Fruit fly (Drosophila melanogaster) whole organism, embryonic: Measurements from ENCODE around the gene ppk7.
A peak's percentile ranks its signal among the peaks of the same experiment; 100 is the strongest.

Experiments
- BEAF-32 ChIP-seq: fragments of 200-800 bp; sonication (Bioruptor generic); optimal IDR thresholded peaks from 3 replicates; lab custom pipeline; 2017; ENCODE audit warnings: missing biosample characterization, missing genetic modification characterization, mild to moderate bottlenecking, moderate library complexity, missing genetic modification reagents
- CG1024 ChIP-seq: fragments of 200-800 bp; sonication (Bioruptor generic); IDR thresholded peaks from 2 replicates; pipeline ENCODE4 v1.3.6; 2022; ENCODE audit warnings: missing biosample characterization, missing genetic modification characterization
- CG10274 ChIP-seq: fragments of 200-800 bp; sonication (Bioruptor generic); optimal IDR thresholded peaks from 3 replicates; lab custom pipeline; 2017; ENCODE audit warnings: missing biosample characterization, mild to moderate bottlenecking, missing genetic modification characterization
- CG11723 ChIP-seq: fragments of 200-800 bp; sonication (Bioruptor generic); optimal IDR thresholded peaks from 2 replicates; lab custom pipeline; 2017; ENCODE audit warnings: missing biosample characterization, mild to moderate bottlenecking, missing genetic modification characterization
- CG12155 ChIP-seq: fragments of 200-800 bp; sonication (Bioruptor generic); optimal IDR thresholded peaks from 3 replicates; lab custom pipeline; 2016; ENCODE audit warnings: missing biosample characterization, missing genetic modification characterization
- CG12299 ChIP-seq: fragments of 200-800 bp; sonication (Bioruptor generic); optimal IDR thresholded peaks from 2 replicates; lab custom pipeline; 2018; ENCODE audit warnings: missing biosample characterization, mild to moderate bottlenecking, missing genetic modification characterization
- CG12769 ChIP-seq: fragments of 200-800 bp; sonication (Bioruptor generic); optimal IDR thresholded peaks from 2 replicates; lab custom pipeline; 2019; ENCODE audit warnings: missing biosample characterization, mild to moderate bottlenecking, missing genetic modification characterization, moderate library complexity
- CG15601 ChIP-seq: fragments of 200-800 bp; sonication (Bioruptor generic); optimal IDR thresholded peaks from 3 replicates; lab custom pipeline; 2019; ENCODE audit warnings: missing biosample characterization, mild to moderate bottlenecking, missing genetic modification characterization, moderate library complexity
- CG1602 ChIP-seq: fragments of 200-800 bp; sonication (Bioruptor generic); optimal IDR thresholded peaks from 3 replicates; lab custom pipeline; 2016; ENCODE audit warnings: missing biosample characterization, missing genetic modification characterization
- CG17186 ChIP-seq: fragments of 200-800 bp; sonication (Bioruptor generic); optimal IDR thresholded peaks from 3 replicates; lab custom pipeline; 2017; ENCODE audit warnings: missing biosample characterization, missing genetic modification reagents, missing genetic modification characterization
- CG17829 ChIP-seq: fragments of 200-800 bp; optimal IDR thresholded peaks from 2 replicates; lab custom pipeline; 2019; ENCODE audit warnings: missing biosample characterization, mild to moderate bottlenecking, missing genetic modification characterization, moderate library complexity
- CG2875 ChIP-seq: fragments of 200-800 bp; sonication (Bioruptor generic); optimal IDR thresholded peaks from 2 replicates; lab custom pipeline; 2017; ENCODE audit warnings: missing biosample characterization, mild to moderate bottlenecking, missing genetic modification characterization, missing genetic modification reagents
- CG31224 ChIP-seq: fragments of 200-800 bp; sonication (Bioruptor generic); IDR thresholded peaks from 2 replicates; pipeline ENCODE4 v1.3.6; 2022; ENCODE audit warnings: missing biosample characterization, missing genetic modification characterization
- CG32767 ChIP-seq: fragments of 200-800 bp; sonication (Bioruptor generic); IDR thresholded peaks from 2 replicates; pipeline ENCODE4 v1.3.6; 2022; ENCODE audit warnings: missing biosample characterization, missing genetic modification characterization
- CG34376 ChIP-seq: fragments of 200-800 bp; sonication (Bioruptor generic); optimal IDR thresholded peaks from 2 replicates; lab custom pipeline; 2018; ENCODE audit warnings: missing biosample characterization, mild to moderate bottlenecking, missing genetic modification characterization
- CG3838 ChIP-seq: fragments of 200-800 bp; sonication (Bioruptor generic); optimal IDR thresholded peaks from 3 replicates; lab custom pipeline; 2016; ENCODE audit warnings: missing biosample characterization, missing genetic modification characterization
- CG4730 ChIP-seq: fragments of 200-800 bp; sonication (Bioruptor generic); IDR thresholded peaks from 2 replicates; pipeline ENCODE4 v1.3.6; 2022; ENCODE audit warnings: missing biosample characterization, missing genetic modification characterization
- CG4820 ChIP-seq: fragments of 200-800 bp; sonication (Bioruptor generic); optimal IDR thresholded peaks from 3 replicates; lab custom pipeline; 2016; ENCODE audit warnings: missing biosample characterization, missing genetic modification characterization
- CG5245 ChIP-seq: fragments of 200-800 bp; sonication (Bioruptor generic); optimal IDR thresholded peaks from 3 replicates; lab custom pipeline; 2016; ENCODE audit warnings: missing biosample characterization, missing genetic modification characterization
- CG6654 ChIP-seq: fragments of 200-800 bp; sonication (Bioruptor generic); optimal IDR thresholded peaks from 2 replicates; lab custom pipeline; 2017; ENCODE audit warnings: missing biosample characterization, mild to moderate bottlenecking, missing genetic modification characterization
- CG7357 ChIP-seq: fragments of 200-800 bp; sonication (Bioruptor generic); IDR thresholded peaks from 3 replicates; pipeline ENCODE4 v1.3.6; 2022; ENCODE audit warnings: missing biosample characterization, missing genetic modification characterization
- CG7839 ChIP-seq: fragments of 200-800 bp; sonication (Bioruptor generic); optimal IDR thresholded peaks from 3 replicates; lab custom pipeline; 2018; ENCODE audit warnings: missing biosample characterization, mild to moderate bottlenecking, missing genetic modification characterization, moderate library complexity
- CG8281 ChIP-seq: fragments of 200-800 bp; sonication (Bioruptor generic); optimal IDR thresholded peaks from 2 replicates; lab custom pipeline; 2018; ENCODE audit warnings: missing biosample characterization, mild to moderate bottlenecking, missing genetic modification characterization, moderate library complexity
- CG8924 ChIP-seq: fragments of 200-800 bp; optimal IDR thresholded peaks from 3 replicates; lab custom pipeline; 2019; ENCODE audit warnings: missing biosample characterization, mild to moderate bottlenecking, missing genetic modification characterization, moderate library complexity
- Dek ChIP-seq: fragments of 200-800 bp; sonication (Bioruptor generic); optimal IDR thresholded peaks from 3 replicates; lab custom pipeline; 2019; ENCODE audit warnings: missing biosample characterization, mild to moderate bottlenecking, missing genetic modification characterization, moderate library complexity
- Doc2 ChIP-seq: fragments of 200-800 bp; sonication (Bioruptor generic); IDR thresholded peaks from 2 replicates; pipeline ENCODE4 v1.3.6; 2022; ENCODE audit warnings: missing biosample characterization, missing genetic modification characterization
- Eip74EF ChIP-seq, 2 experiments: fragments of 200-800 bp in 1 of 2; fragments of >200 bp in 1 of 2; sonication (Bioruptor generic) in 1 of 2; optimal IDR thresholded peaks; 2 replicates each; lab custom pipeline; 2017 to 2019; ENCODE audit warnings: missing biosample characterization in 2 of 2, missing genetic modification characterization in 2 of 2, mild to moderate bottlenecking in 1 of 2, moderate library complexity in 1 of 2
- Ets65A ChIP-seq: fragments of 200-800 bp; sonication (Bioruptor generic); peaks from one replicate; lab custom pipeline; 2016; ENCODE audit warnings: missing biosample characterization, missing genetic modification characterization
- Lhr ChIP-seq: fragments of 200-800 bp; sonication (Bioruptor generic); optimal IDR thresholded peaks from 3 replicates; lab custom pipeline; 2017; ENCODE audit warnings: mild to moderate bottlenecking, missing biosample characterization, missing genetic modification reagents, missing genetic modification characterization
- MBD-R2 ChIP-seq: fragments of 200-800 bp; sonication (Bioruptor generic); IDR thresholded peaks from 2 replicates; pipeline ENCODE4 v1.3.6; 2022; ENCODE audit warnings: missing biosample characterization, missing genetic modification characterization
- Sry-δ ChIP-seq: fragments of 200-800 bp; sonication (Bioruptor generic); optimal IDR thresholded peaks from 2 replicates; lab custom pipeline; 2016; ENCODE audit warnings: missing biosample characterization, missing genetic modification characterization
- ab ChIP-seq: fragments of 200-800 bp; sonication (Bioruptor generic); optimal IDR thresholded peaks from 2 replicates; lab custom pipeline; 2016; ENCODE audit warnings: missing biosample characterization, missing genetic modification characterization
- ash1 ChIP-seq: fragments of 200-800 bp; sonication (Bioruptor generic); optimal IDR thresholded peaks from 2 replicates; lab custom pipeline; 2018; ENCODE audit warnings: missing biosample characterization, mild to moderate bottlenecking, missing genetic modification characterization
- chif ChIP-seq, 2 experiments: fragments of 200-800 bp; sonication (Bioruptor generic); optimal IDR thresholded peaks; 3 replicates each; lab custom pipeline; 2016; ENCODE audit warnings: missing biosample characterization in 2 of 2, missing genetic modification characterization in 2 of 2
- chm ChIP-seq: fragments of 200-800 bp; sonication (Bioruptor generic); IDR thresholded peaks from 2 replicates; pipeline ENCODE4 v1.3.6; 2022; ENCODE audit warnings: missing biosample characterization, missing genetic modification characterization
- croc ChIP-seq: fragments of 200-800 bp; sonication (Bioruptor generic); conservative IDR thresholded peaks from 3 replicates; pipeline ENCODE4 v1.3.6; 2022; ENCODE audit warnings: missing biosample characterization, missing genetic modification characterization
- dysf ChIP-seq: fragments of 200-800 bp; sonication (Bioruptor generic); IDR thresholded peaks from 3 replicates; pipeline ENCODE4 v1.3.6; 2022; ENCODE audit warnings: missing biosample characterization, missing genetic modification characterization
- ems ChIP-seq: fragments of 200-800 bp; sonication (Bioruptor generic); optimal IDR thresholded peaks from 3 replicates; lab custom pipeline; 2016; ENCODE audit warnings: missing biosample characterization, missing genetic modification characterization
- mam ChIP-seq: fragments of 200-800 bp; sonication (Bioruptor generic); optimal IDR thresholded peaks from 3 replicates; lab custom pipeline; 2016; ENCODE audit warnings: missing biosample characterization, missing genetic modification characterization
- pros ChIP-seq: fragments of 200-800 bp; sonication (Bioruptor generic); optimal IDR thresholded peaks from 3 replicates; lab custom pipeline; 2019; ENCODE audit warnings: missing biosample characterization, mild to moderate bottlenecking, missing genetic modification characterization, moderate library complexity
- pum ChIP-seq: fragments of 200-800 bp; sonication (Bioruptor generic); optimal IDR thresholded peaks from 2 replicates; lab custom pipeline; 2016; ENCODE audit warnings: missing biosample characterization, missing genetic modification characterization
- pzg ChIP-seq: fragments of 200-800 bp; sonication (Bioruptor generic); optimal IDR thresholded peaks from 3 replicates; lab custom pipeline; 2018; ENCODE audit warnings: missing biosample characterization, mild to moderate bottlenecking, missing genetic modification characterization, moderate library complexity
- sima ChIP-seq: fragments of 200-800 bp; sonication (Bioruptor generic); optimal IDR thresholded peaks from 2 replicates; lab custom pipeline; 2016; ENCODE audit warnings: missing biosample characterization, missing genetic modification characterization
- sob ChIP-seq: fragments of 200-800 bp; sonication (Bioruptor generic); IDR thresholded peaks from 2 replicates; pipeline ENCODE4 v1.3.6; 2022; ENCODE audit warnings: missing biosample characterization, missing genetic modification characterization
- sqz ChIP-seq: fragments of 200-800 bp; sonication (Bioruptor generic); optimal IDR thresholded peaks from 3 replicates; lab custom pipeline; 2018; ENCODE audit warnings: missing biosample characterization, mild to moderate bottlenecking, missing genetic modification characterization
- tap ChIP-seq: fragments of 200-800 bp; optimal IDR thresholded peaks from 3 replicates; lab custom pipeline; 2019; ENCODE audit warnings: missing biosample characterization, mild to moderate bottlenecking, missing genetic modification characterization, moderate library complexity
- toy ChIP-seq: fragments of 200-800 bp; sonication (Bioruptor generic); IDR thresholded peaks from 2 replicates; pipeline ENCODE4 v1.3.6; 2022; ENCODE audit warnings: missing biosample characterization, missing genetic modification characterization
- twi ChIP-seq: fragments of 200-800 bp; optimal IDR thresholded peaks from 2 replicates; lab custom pipeline; 2019; ENCODE audit warnings: missing biosample characterization, mild to moderate bottlenecking, missing genetic modification characterization, moderate library complexity
- tx ChIP-seq: fragments of 200-800 bp; sonication (Bioruptor generic); optimal IDR thresholded peaks from 2 replicates; lab custom pipeline; 2016; ENCODE audit warnings: missing biosample characterization, missing genetic modification characterization
- unc-4 ChIP-seq: fragments of 200-800 bp; sonication (Bioruptor generic); IDR thresholded peaks from 2 replicates; pipeline ENCODE4 v1.3.6; 2022; ENCODE audit warnings: missing biosample characterization, missing genetic modification characterization; ENCODE audit not compliant: partially characterized antibody
- vfl ChIP-seq: fragments of 200-800 bp; sonication (Bioruptor generic); optimal IDR thresholded peaks from 2 replicates; lab custom pipeline; 2016; ENCODE audit warnings: missing biosample characterization, missing genetic modification characterization

Gene ppk7

dm6 chr2L:6338367-6338975 lies 15.7 kb downstream of the ppk7 start, which contains the start of the genes Pez and Cpr (continued):
- TF ChIP-seq pros (no peak), BEAF-32 (GFP tag; lab: Kevin White, UChicago) (peak; percentile 87), toy (GFP tag; lab: Robert Waterston, UW) (no peak), tap (no peak), CG8924 (tag; lab: Kevin White, UChicago) (peak; percentile 49), CG1602 (GFP tag; lab: Kevin White, UChicago) (no peak), Doc2 (GFP tag; lab: Robert Waterston, UW) (no peak), CG1024 (GFP tag; lab: Robert Waterston, UW) (peak; percentile 48; the same call in 1 of the 2 replicates), Lhr (peak; percentile 92), mam (GFP tag; lab: Kevin White, UChicago) (peak; percentile 35), chm (GFP tag; lab: Robert Waterston, UW) (peak; percentile 74), MBD-R2 (GFP tag; lab: Robert Waterston, UW) (peak; percentile 35; the same call in 1 of the 2 replicates), CG12299 (no peak), tx (GFP tag; lab: Kevin White, UChicago) (peak; percentile 0), unc-4 (GFP tag; lab: Robert Waterston, UW) (peak; percentile 70), CG32767 (no peak), Sry-δ (peak; percentile 55), CG17829 (tag; lab: Kevin White, UChicago) (peak; percentile 37), vfl (GFP tag; lab: Kevin White, UChicago) (no peak), Dek (tag; lab: Kevin White, UChicago) (no peak), croc (GFP tag; lab: Robert Waterston, UW) (no peak), CG4820 (peak; percentile 16), ems (GFP tag; lab: Kevin White, UChicago) (no peak), CG5245 (GFP tag; lab: Kevin White, UChicago) (no peak), CG2875 (GFP tag; lab: Kevin White, UChicago) (no peak), CG7357 (GFP tag; lab: Robert Waterston, UW) (no peak), Eip74EF (GFP tag; optimal IDR thresholded peaks at IDR 0.05; lab: Kevin White, UChicago) (no peak), CG31224 (no peak), ash1 (GFP tag; lab: Kevin White, UChicago) (no peak), sqz (GFP tag; lab: Kevin White, UChicago) (no peak), CG12155 (GFP tag; lab: Kevin White, UChicago) (no peak), pum (GFP tag; lab: Kevin White, UChicago) (no peak), sob (GFP tag; lab: Robert Waterston, UW) (peak; percentile 71), pzg (GFP tag; lab: Kevin White, UChicago) (peak; percentile 92), CG11723 (GFP tag; lab: Kevin White, UChicago) (no peak), dysf (peak; percentile 48; the same call in 1 of the 3 replicates), CG8281 (tag; lab: Kevin White, UChicago) (no peak), sima (GFP tag; lab: Kevin White, UChicago) (no peak), CG6654 (GFP tag; lab: Kevin White, UChicago) (peak; percentile 50), CG34376 (GFP tag; lab: Kevin White, UChicago) (peak; percentile 47), CG10274 (GFP tag; lab: Kevin White, UChicago) (no peak), CG17186 (peak; percentile 75), twi (no peak), CG15601 (tag; lab: Kevin White, UChicago) (no peak), CG7839 (tag; lab: Kevin White, UChicago) (no peak), chif (GFP tag; optimal IDR thresholded peaks at IDR 0.05; lab: Kevin White, UChicago) (no peak), CG3838 (GFP tag; lab: Kevin White, UChicago) (no peak), ab (GFP tag; lab: Kevin White, UChicago) (no peak), CG12769 (tag; lab: Kevin White, UChicago) (no peak), Ets65A (GFP tag; lab: Kevin White, UChicago) (peak; percentile 85), CG4730 (GFP tag; lab: Robert Waterston, UW) (no peak)
